Worm (Caenorhabditis elegans) whole organism, L1 larva: ENCODE measurements around the gene ZK470.1.
A peak's percentile ranks its signal among the peaks of the same experiment; 100 is the strongest.

Source experiments
- C16A3.4 ChIP-seq: fragments of 150-350 bp; optimal IDR thresholded peaks from 2 replicates; lab custom pipeline; 2014; ENCODE audit warnings: missing biosample characterization, missing genetic modification characterization
- C34B4.2 ChIP-seq: sonication (generic microtip); optimal IDR thresholded peaks from 2 replicates; lab custom pipeline; 2017; ENCODE audit warnings: mild to moderate bottlenecking, missing genetic modification characterization, missing compliant biosample characterization
- Y116A8C.19 ChIP-seq: sonication (generic microtip); optimal IDR thresholded peaks from 2 replicates; lab custom pipeline; 2016; ENCODE audit warnings: missing compliant biosample characterization, missing genetic modification characterization, borderline replicate concordance
- aly-2 ChIP-seq: fragments of 150-350 bp; optimal IDR thresholded peaks from 2 replicates; lab custom pipeline; 2014; ENCODE audit warnings: missing biosample characterization, missing genetic modification characterization
- ama-1 ChIP-seq: fragments of 150-350 bp; optimal IDR thresholded peaks from 2 replicates; lab custom pipeline; 2014
- blmp-1 ChIP-seq: fragments of 150-350 bp; optimal IDR thresholded peaks from 2 replicates; lab custom pipeline; 2014; ENCODE audit warnings: missing biosample characterization, missing genetic modification characterization
- ceh-8 ChIP-seq: fragments of 200-800 bp; sonication (Bioruptor generic); optimal IDR thresholded peaks from 2 replicates; lab custom pipeline; 2018; ENCODE audit warnings: mild to moderate bottlenecking, missing genetic modification characterization, moderate library complexity, missing compliant biosample characterization
- ceh-82 ChIP-seq, 3 experiments: fragments of 150-350 bp in 1 of 3; sonication (generic microtip) in 2 of 3; optimal IDR thresholded peaks; 2 replicates each; lab custom pipeline; 2014 to 2017; ENCODE audit warnings: missing biosample characterization in 3 of 3, missing genetic modification characterization in 3 of 3
- ceh-88 ChIP-seq: fragments of 200-800 bp; sonication (Bioruptor generic); IDR thresholded peaks from 2 replicates; pipeline ENCODE4 v1.3.6; 2022; ENCODE audit warnings: missing genetic modification characterization, missing compliant biosample characterization
- ceh-90 ChIP-seq: sonication (generic microtip); optimal IDR thresholded peaks from 2 replicates; lab custom pipeline; 2016; ENCODE audit warnings: missing genetic modification characterization, missing compliant biosample characterization
- dsc-1 ChIP-seq: sonication (generic microtip); optimal IDR thresholded peaks from 2 replicates; lab custom pipeline; 2016; ENCODE audit warnings: mild to moderate bottlenecking, missing genetic modification characterization, missing compliant biosample characterization
- efl-3 ChIP-seq: fragments of 200-800 bp; sonication (Bioruptor generic); optimal IDR thresholded peaks from 2 replicates; lab custom pipeline; 2018; ENCODE audit warnings: mild to moderate bottlenecking, missing genetic modification characterization, missing compliant biosample characterization
- egl-13 ChIP-seq: sonication (generic microtip); optimal IDR thresholded peaks from 2 replicates; lab custom pipeline; 2016; ENCODE audit warnings: missing genotype, missing genetic modification reagents, missing genetic modification characterization, missing compliant biosample characterization
- elt-2 ChIP-seq: sonication (generic microtip); optimal IDR thresholded peaks from 2 replicates; lab custom pipeline; 2016; ENCODE audit warnings: missing genetic modification characterization, mild to moderate bottlenecking, inconsistent platforms, missing compliant biosample characterization, missing genetic modification reagents
- elt-3 ChIP-seq, 6 experiments: fragments of 150-350 bp in 1 of 6; sonication (generic microtip); optimal IDR thresholded peaks; 2 replicates each; lab custom pipeline; 2017 to 2018; ENCODE audit warnings: missing biosample characterization in 6 of 6, missing genetic modification characterization in 6 of 6, inconsistent platforms in 1 of 6
- fkh-10 ChIP-seq: sonication (generic microtip); optimal IDR thresholded peaks from 2 replicates; lab custom pipeline; 2017; ENCODE audit warnings: missing biosample characterization, missing genetic modification reagents, missing genetic modification characterization
- fkh-4 ChIP-seq: sonication (generic microtip); optimal IDR thresholded peaks from 2 replicates; lab custom pipeline; 2016; ENCODE audit warnings: missing compliant biosample characterization, missing genetic modification characterization, borderline replicate concordance
- fkh-8 ChIP-seq: sonication (generic microtip); optimal IDR thresholded peaks from 2 replicates; lab custom pipeline; 2016; ENCODE audit warnings: mild to moderate bottlenecking, missing genetic modification characterization, missing compliant biosample characterization
- fos-1 ChIP-seq: fragments of 150-350 bp; optimal IDR thresholded peaks from 2 replicates; lab custom pipeline; 2014; ENCODE audit warnings: missing biosample characterization, missing genetic modification characterization
- grh-1 ChIP-seq: fragments of 200-800 bp; sonication (Bioruptor generic); IDR thresholded peaks from 2 replicates; pipeline ENCODE4 v1.3.6; 2022; ENCODE audit warnings: missing genetic modification reagents, missing genetic modification characterization, missing compliant biosample characterization
- hlh-4 ChIP-seq: sonication (generic microtip); optimal IDR thresholded peaks from 2 replicates; lab custom pipeline; 2016; ENCODE audit warnings: mild to moderate bottlenecking, missing genetic modification characterization, missing compliant biosample characterization
- jun-1 ChIP-seq: fragments of 150-350 bp; optimal IDR thresholded peaks from 2 replicates; lab custom pipeline; 2014; ENCODE audit warnings: missing biosample characterization, missing genetic modification reagents, missing genetic modification characterization
- lin-13 ChIP-seq: fragments of 150-350 bp; optimal IDR thresholded peaks from 2 replicates; lab custom pipeline; 2014; ENCODE audit warnings: missing biosample characterization, missing genetic modification reagents, missing genetic modification characterization
- lin-14 ChIP-seq: fragments of 200-800 bp; sonication (Bioruptor generic); optimal IDR thresholded peaks from 2 replicates; lab custom pipeline; 2018; ENCODE audit warnings: mild to moderate bottlenecking, missing genetic modification characterization, moderate library complexity, missing compliant biosample characterization
- lin-35 ChIP-seq, 2 experiments: fragments of 150-350 bp; optimal IDR thresholded peaks; 2 replicates each; lab custom pipeline; 2014; ENCODE audit warnings: missing biosample characterization in 2 of 2, missing genetic modification characterization in 2 of 2, missing genetic modification reagents in 2 of 2
- mab-9 ChIP-seq: fragments of 200-800 bp; sonication (Bioruptor generic); IDR thresholded peaks from 2 replicates; pipeline ENCODE4 v1.3.6; 2022; ENCODE audit warnings: missing genetic modification reagents, missing genetic modification characterization, missing compliant biosample characterization
- mdl-1 ChIP-seq, 2 experiments: fragments of 150-350 bp; optimal IDR thresholded peaks; 2 replicates each; lab custom pipeline; 2014 to 2017; ENCODE audit warnings: missing biosample characterization in 2 of 2, missing genetic modification characterization in 2 of 2, inconsistent platforms in 1 of 2
- mep-1 ChIP-seq: fragments of 150-350 bp; optimal IDR thresholded peaks from 2 replicates; lab custom pipeline; 2014; ENCODE audit warnings: missing biosample characterization, missing genetic modification characterization
- nhr-11 ChIP-seq: fragments of 150-350 bp; optimal IDR thresholded peaks from 2 replicates; lab custom pipeline; 2014; ENCODE audit warnings: missing biosample characterization, missing genetic modification characterization
- nhr-19 ChIP-seq: fragments of 200-800 bp; sonication (Bioruptor generic); conservative IDR thresholded peaks from 2 replicates; pipeline ENCODE4 v1.3.6; 2022; ENCODE audit warnings: missing genetic modification characterization, missing compliant biosample characterization
- nhr-20 ChIP-seq: sonication (generic microtip); optimal IDR thresholded peaks from 2 replicates; lab custom pipeline; 2016; ENCODE audit warnings: mild to moderate bottlenecking, missing genetic modification characterization, missing compliant biosample characterization
- nhr-71 ChIP-seq: sonication (generic microtip); optimal IDR thresholded peaks from 2 replicates; lab custom pipeline; 2016; ENCODE audit warnings: mild to moderate bottlenecking, missing genetic modification characterization, moderate library complexity, missing compliant biosample characterization
- nhr-84 ChIP-seq: sonication (generic microtip); optimal IDR thresholded peaks from 2 replicates; lab custom pipeline; 2017; ENCODE audit warnings: missing biosample characterization, missing genetic modification characterization
- nhr-85 ChIP-seq: sonication (generic microtip); peaks from one replicate; lab custom pipeline; 2016; ENCODE audit warnings: missing genetic modification characterization, inconsistent platforms, missing compliant biosample characterization
- nhr-90 ChIP-seq: sonication (generic microtip); optimal IDR thresholded peaks from 2 replicates; lab custom pipeline; 2016; ENCODE audit warnings: mild to moderate bottlenecking, missing genetic modification characterization, missing compliant biosample characterization; ENCODE audit not compliant: poor library complexity
- pag-3 ChIP-seq: sonication (generic microtip); optimal IDR thresholded peaks from 2 replicates; lab custom pipeline; 2017; ENCODE audit warnings: missing genetic modification characterization, mild to moderate bottlenecking, missing compliant biosample characterization, antibody characterized with exemption, borderline replicate concordance; ENCODE audit not compliant: insufficient read depth
- pax-3 ChIP-seq: fragments of 200-800 bp; sonication (Bioruptor generic); optimal IDR thresholded peaks from 2 replicates; lab custom pipeline; 2018; ENCODE audit warnings: mild to moderate bottlenecking, missing genetic modification characterization, moderate library complexity, missing compliant biosample characterization
- rnt-1 ChIP-seq: sonication (generic microtip); optimal IDR thresholded peaks from 2 replicates; lab custom pipeline; 2016; ENCODE audit warnings: mild to moderate bottlenecking, missing genetic modification characterization, moderate library complexity, missing compliant biosample characterization
- snu-23 ChIP-seq: sonication (generic microtip); optimal IDR thresholded peaks from 2 replicates; lab custom pipeline; 2016; ENCODE audit warnings: missing genetic modification characterization, missing compliant biosample characterization
- sox-4 ChIP-seq: sonication (generic microtip); optimal IDR thresholded peaks from 2 replicates; lab custom pipeline; 2016; ENCODE audit warnings: missing genetic modification characterization, missing compliant biosample characterization
- sptf-1 ChIP-seq: fragments of 150-350 bp; optimal IDR thresholded peaks from 2 replicates; lab custom pipeline; 2014; ENCODE audit warnings: missing biosample characterization, missing genetic modification characterization
- tbx-2 ChIP-seq: sonication (generic microtip); optimal IDR thresholded peaks from 2 replicates; lab custom pipeline; 2016; ENCODE audit warnings: missing genetic modification characterization, missing compliant biosample characterization
- unc-130 ChIP-seq: fragments of 150-350 bp; optimal IDR thresholded peaks from 2 replicates; lab custom pipeline; 2017; ENCODE audit warnings: missing biosample characterization, missing genetic modification characterization, inconsistent platforms
- unc-30 ChIP-seq: sonication (generic microtip); optimal IDR thresholded peaks from 2 replicates; lab custom pipeline; 2017; ENCODE audit warnings: missing biosample characterization, missing genetic modification characterization
- zag-1 ChIP-seq: fragments of 150-350 bp; optimal IDR thresholded peaks from 2 replicates; lab custom pipeline; 2014; ENCODE audit warnings: missing biosample characterization, missing genetic modification characterization
- ztf-11 ChIP-seq, 2 experiments: sonication (generic microtip); optimal IDR thresholded peaks; 2 replicates each; lab custom pipeline; 2016 to 2017; ENCODE audit warnings: missing genetic modification characterization in 2 of 2, missing biosample characterization in 1 of 2, missing compliant biosample characterization in 1 of 2

Gene ZK470.1

ce11 chrX:4137452-4138164, 25.9 kb upstream of the ZK470.1 start (continued):
- TF ChIP-seq efl-3 (GFP tag; lab: Kevin White, UChicago) (no peak), fkh-8 (tag; lab: Kevin White, UChicago) (peak; percentile 66), nhr-71 (tag; lab: Kevin White, UChicago) (peak; percentile 64), grh-1 (no peak), nhr-19 (GFP tag; lab: Robert Waterston, UW) (peak; percentile 29; the same call in 1 of the 2 replicates), jun-1 (tag; lab: Kevin White, UChicago) (peak; percentile 9), fos-1 (no peak), ceh-82 (tag; optimal IDR thresholded peaks at IDR 0.05; lab: Kevin White, UChicago) (peak in 1 of 3 experiments; percentile 24), nhr-20 (tag; lab: Kevin White, UChicago) (peak; percentile 47), sox-4 (tag; lab: Kevin White, UChicago) (no peak), ceh-88 (GFP tag; lab: Robert Waterston, UW) (no peak), fkh-4 (tag; lab: Kevin White, UChicago) (no peak), pax-3 (no peak), nhr-90 (tag; lab: Kevin White, UChicago) (no peak), ceh-90 (tag; lab: Kevin White, UChicago) (no peak), rnt-1 (tag; lab: Kevin White, UChicago) (peak; percentile 19), zag-1 (tag; lab: Kevin White, UChicago) (no peak), hlh-4 (tag; lab: Kevin White, UChicago) (no peak), ztf-11 (tag; optimal IDR thresholded peaks at IDR 0.05; lab: Kevin White, UChicago) (no peak), nhr-11 (tag; lab: Kevin White, UChicago) (peak; percentile 10)

- TF ChIP-seq elt-2 (tag; lab: Kevin White, UChicago), result no peak
- TF ChIP-seq rnt-1 (tag; lab: Kevin White, UChicago), result peak; percentile 1
- TF ChIP-seq ceh-8, result no peak
- no peak for TF ChIP-seq fkh-10 (GFP tag; lab: Kevin White, UChicago)
- peak; percentile 76 for TF ChIP-seq dsc-1 (tag; lab: Kevin White, UChicago)
- TF ChIP-seq efl-3 (GFP tag; lab: Kevin White, UChicago), result no peak
- TF ChIP-seq sptf-1, result no peak
- TF ChIP-seq elt-3 (tag; optimal IDR thresholded peaks at IDR 0.05; lab: Kevin White, UChicago), result no peak
- TF ChIP-seq Y116A8C.19 (tag; lab: Kevin White, UChicago), result no peak
- TF ChIP-seq nhr-19 (GFP tag; lab: Robert Waterston, UW), result 0 out of 2 replicates have a peak, but pooled peaks have one; percentile 9
- no peak for TF ChIP-seq mab-9 (GFP tag; lab: Robert Waterston, UW)
- TF ChIP-seq fkh-8 (tag; lab: Kevin White, UChicago), result no peak
- no peak for TF ChIP-seq C16A3.4 (tag; lab: Kevin White, UChicago)
- TF ChIP-seq nhr-84 (tag; lab: Kevin White, UChicago), result no peak
- TF ChIP-seq lin-35 (GFP tag; optimal IDR thresholded peaks at IDR 0.05; lab: Kevin White, UChicago), result no peak
- TF ChIP-seq unc-30, result no peak
- TF ChIP-seq sox-4 (tag; lab: Kevin White, UChicago), result no peak
- no peak for TF ChIP-seq C34B4.2 (tag; lab: Kevin White, UChicago)
- TF ChIP-seq nhr-20 (tag; lab: Kevin White, UChicago), result peak; percentile 44
- peak; percentile 21 for TF ChIP-seq nhr-90 (tag; lab: Kevin White, UChicago)
- peak; percentile 10 for TF ChIP-seq lin-13 (GFP tag; lab: Kevin White, UChicago)
- no peak for TF ChIP-seq unc-130 (tag; lab: Kevin White, UChicago)
- TF ChIP-seq lin-14 (GFP tag; lab: Kevin White, UChicago), result peak; percentile 54
- TF ChIP-seq pag-3 (tag; lab: Kevin White, UChicago), result no peak
- peak; percentile 52 for TF ChIP-seq nhr-71 (tag; lab: Kevin White, UChicago)
- TF ChIP-seq snu-23, result peak; percentile 22
- no peak for TF ChIP-seq nhr-11 (tag; lab: Kevin White, UChicago)
- peak; percentile 85 for TF ChIP-seq nhr-85 (tag; lab: Kevin White, UChicago)
- TF ChIP-seq aly-2 (tag; lab: Kevin White, UChicago), result no peak
- TF ChIP-seq blmp-1 (tag; lab: Kevin White, UChicago), result peak; percentile 69
- no peak for TF ChIP-seq ceh-82 (tag; optimal IDR thresholded peaks at IDR 0.05; lab: Kevin White, UChicago)
- no peak for TF ChIP-seq ama-1 (lab: Kevin White, UChicago)
- TF ChIP-seq tbx-2 (tag; lab: Kevin White, UChicago), result peak; percentile 33
- no peak for TF ChIP-seq egl-13 (tag; lab: Kevin White, UChicago)
- peak in 1 of 2 experiments; percentile 4 for TF ChIP-seq mdl-1 (tag; optimal IDR thresholded peaks at IDR 0.05; lab: Kevin White, UChicago)
- peak; percentile 19 for TF ChIP-seq mep-1
- TF ChIP-seq, all 84 proteins: peak for 14
Measured at ce11 chrX:4138413-4139193, 24.9 kb upstream of the ZK470.1 start.
